Fruit fly (Drosophila melanogaster) whole organism, embryonic: ENCODE data around the gene ND-MNLL.

Source experiments
- CG10267 ChIP-seq: fragments of 200-800 bp; sonication (Bioruptor generic); optimal IDR thresholded peaks from 2 replicates; lab custom pipeline; 2018; ENCODE audit warnings: missing biosample characterization, mild to moderate bottlenecking, missing genetic modification characterization, moderate library complexity
- CG11695 ChIP-seq: fragments of 200-800 bp; sonication (Bioruptor generic); IDR thresholded peaks from 3 replicates; pipeline ENCODE4 v1.3.6; 2022; ENCODE audit warnings: missing biosample characterization, missing genetic modification characterization
- CG12659 ChIP-seq: fragments of 200-800 bp; sonication (Bioruptor generic); optimal IDR thresholded peaks from 3 replicates; lab custom pipeline; 2017; ENCODE audit warnings: mild to moderate bottlenecking, missing biosample characterization, missing genetic modification reagents, missing genetic modification characterization
- CG12744 ChIP-seq: fragments of 200-800 bp; sonication (Bioruptor generic); optimal IDR thresholded peaks from 2 replicates; lab custom pipeline; 2016; ENCODE audit warnings: missing biosample characterization, missing genetic modification characterization
- CG16813 ChIP-seq: fragments of 200-800 bp; sonication (Bioruptor generic); IDR thresholded peaks from 3 replicates; pipeline ENCODE4 v1.3.6; 2022; ENCODE audit warnings: missing biosample characterization, missing genetic modification characterization; ENCODE audit not compliant: partially characterized antibody
- CG17829 ChIP-seq: fragments of 200-800 bp; optimal IDR thresholded peaks from 2 replicates; lab custom pipeline; 2019; ENCODE audit warnings: missing biosample characterization, mild to moderate bottlenecking, missing genetic modification characterization, moderate library complexity
- CG18619 ChIP-seq: fragments of 200-800 bp; sonication (Bioruptor generic); optimal IDR thresholded peaks from 3 replicates; lab custom pipeline; 2017; ENCODE audit warnings: missing biosample characterization, mild to moderate bottlenecking, missing genetic modification characterization
- CG2678 ChIP-seq: fragments of 200-800 bp; sonication (Bioruptor generic); optimal IDR thresholded peaks from 3 replicates; lab custom pipeline; 2019; ENCODE audit warnings: missing biosample characterization, mild to moderate bottlenecking, missing genetic modification characterization, moderate library complexity
- CG31441 ChIP-seq: fragments of 200-800 bp; sonication (Bioruptor generic); IDR thresholded peaks from 2 replicates; pipeline ENCODE4 v1.3.6; 2022; ENCODE audit warnings: missing biosample characterization, missing genetic modification characterization
- CG33213 ChIP-seq: fragments of 200-800 bp; sonication (Bioruptor generic); optimal IDR thresholded peaks from 3 replicates; lab custom pipeline; 2016; ENCODE audit warnings: missing biosample characterization, missing genetic modification characterization
- CG33557 ChIP-seq: fragments of 200-800 bp; sonication (Bioruptor generic); optimal IDR thresholded peaks from 2 replicates; lab custom pipeline; 2019; ENCODE audit warnings: missing biosample characterization, mild to moderate bottlenecking, missing genetic modification characterization, moderate library complexity
- CG3407 ChIP-seq: fragments of 200-800 bp; sonication (Bioruptor generic); optimal IDR thresholded peaks from 2 replicates; lab custom pipeline; 2018; ENCODE audit warnings: missing biosample characterization, mild to moderate bottlenecking, missing genetic modification characterization
- CG42726 ChIP-seq: fragments of 200-800 bp; sonication (Bioruptor generic); IDR thresholded peaks from 2 replicates; pipeline ENCODE4 v1.3.6; 2022; ENCODE audit warnings: missing biosample characterization, missing genetic modification characterization; ENCODE audit not compliant: partially characterized antibody
- CG6272 ChIP-seq: fragments of 200-800 bp; sonication (Bioruptor generic); IDR thresholded peaks from 2 replicates; pipeline ENCODE4 v1.3.6; 2022; ENCODE audit warnings: missing biosample characterization, missing genetic modification characterization
- CG6689 ChIP-seq: fragments of 200-800 bp; sonication (Bioruptor generic); IDR thresholded peaks from 2 replicates; pipeline ENCODE4 v1.3.6; 2022; ENCODE audit warnings: missing biosample characterization, missing genetic modification characterization
- CG7556 ChIP-seq: fragments of 200-800 bp; sonication (Bioruptor generic); optimal IDR thresholded peaks from 2 replicates; lab custom pipeline; 2017; ENCODE audit warnings: missing biosample characterization, mild to moderate bottlenecking, missing genetic modification characterization
- CG9817 ChIP-seq: fragments of 200-800 bp; sonication (Bioruptor generic); optimal IDR thresholded peaks from 2 replicates; lab custom pipeline; 2018; ENCODE audit warnings: missing biosample characterization, mild to moderate bottlenecking, missing genetic modification characterization, moderate library complexity
- E2f1 ChIP-seq: fragments of 200-800 bp; sonication (Bioruptor generic); IDR thresholded peaks from 2 replicates; pipeline ENCODE4 v1.3.6; 2022; ENCODE audit warnings: missing biosample characterization, missing genetic modification characterization
- E2f2 ChIP-seq: fragments of 200-800 bp; sonication (Bioruptor generic); IDR thresholded peaks from 2 replicates; pipeline ENCODE4 v1.3.6; 2022; ENCODE audit warnings: missing biosample characterization, missing genetic modification characterization
- HmgD ChIP-seq: fragments of 200-800 bp; sonication (Bioruptor generic); optimal IDR thresholded peaks from 3 replicates; lab custom pipeline; 2016; ENCODE audit warnings: missing biosample characterization, missing genetic modification characterization
- Hr39 ChIP-seq: fragments of >200 bp; optimal IDR thresholded peaks from 2 replicates; lab custom pipeline; 2017
- Hr51 ChIP-seq, 2 experiments: fragments of 200-800 bp; sonication (Bioruptor generic); optimal IDR thresholded peaks; 2 replicates in 1 of 2; 3 replicates in 1 of 2; lab custom pipeline; 2016 to 2018; ENCODE audit warnings: missing biosample characterization in 2 of 2, missing genetic modification characterization in 2 of 2, mild to moderate bottlenecking in 1 of 2, moderate library complexity in 1 of 2
- Kr ChIP-seq: fragments of 200-800 bp; sonication (Bioruptor generic); optimal IDR thresholded peaks from 2 replicates; lab custom pipeline; 2017; ENCODE audit warnings: missing biosample characterization, mild to moderate bottlenecking, missing genetic modification characterization
- MESR4 ChIP-seq: fragments of 200-800 bp; sonication (Bioruptor generic); optimal IDR thresholded peaks from 2 replicates; lab custom pipeline; 2018; ENCODE audit warnings: missing biosample characterization, mild to moderate bottlenecking, missing genetic modification characterization, moderate library complexity
- Mrtf ChIP-seq: fragments of 200-800 bp; sonication (Bioruptor generic); IDR thresholded peaks from 3 replicates; pipeline ENCODE4 v1.3.6; 2022; ENCODE audit warnings: missing biosample characterization, missing genetic modification characterization
- Rfx ChIP-seq: fragments of 200-800 bp; sonication (Bioruptor generic); IDR thresholded peaks from 2 replicates; pipeline ENCODE4 v1.3.6; 2022; ENCODE audit warnings: missing biosample characterization, missing genetic modification characterization
- Six4 ChIP-seq: fragments of 200-800 bp; sonication (Bioruptor generic); optimal IDR thresholded peaks from 2 replicates; lab custom pipeline; 2016; ENCODE audit warnings: missing biosample characterization, missing genetic modification characterization
- Sox100B ChIP-seq: fragments of 200-800 bp; sonication (Bioruptor generic); optimal IDR thresholded peaks from 3 replicates; lab custom pipeline; 2018; ENCODE audit warnings: missing biosample characterization, mild to moderate bottlenecking, missing genetic modification characterization
- Sry-δ ChIP-seq: fragments of 200-800 bp; sonication (Bioruptor generic); optimal IDR thresholded peaks from 2 replicates; lab custom pipeline; 2016; ENCODE audit warnings: missing biosample characterization, missing genetic modification characterization
- Vsx1 ChIP-seq: fragments of 200-800 bp; sonication (Bioruptor generic); optimal IDR thresholded peaks from 2 replicates; lab custom pipeline; 2017; ENCODE audit warnings: missing biosample characterization, mild to moderate bottlenecking, missing genetic modification characterization, missing genetic modification reagents
- ase ChIP-seq: fragments of 200-800 bp; sonication (Bioruptor generic); IDR thresholded peaks from 3 replicates; pipeline ENCODE4 v1.3.6; 2022; ENCODE audit warnings: missing biosample characterization, missing genetic modification characterization
- cas ChIP-seq: fragments of 200-800 bp; sonication (Bioruptor generic); IDR thresholded peaks from 2 replicates; pipeline ENCODE4 v1.3.6; 2022; ENCODE audit warnings: missing biosample characterization, missing genetic modification characterization
- caup ChIP-seq: fragments of 200-800 bp; sonication (Bioruptor generic); optimal IDR thresholded peaks from 3 replicates; lab custom pipeline; 2017; ENCODE audit warnings: missing biosample characterization, mild to moderate bottlenecking, missing genetic modification characterization, moderate library complexity; ENCODE audit not compliant: severe bottlenecking
- dati ChIP-seq: fragments of 200-800 bp; sonication (Bioruptor generic); IDR thresholded peaks from 2 replicates; pipeline ENCODE4 v1.3.6; 2022; ENCODE audit warnings: missing biosample characterization, missing genetic modification characterization
- en ChIP-seq: fragments of 200-800 bp; sonication (Bioruptor generic); optimal IDR thresholded peaks from 2 replicates; lab custom pipeline; 2016; ENCODE audit warnings: missing biosample characterization, missing genetic modification characterization
- gem ChIP-seq: fragments of 200-800 bp; sonication (Bioruptor generic); optimal IDR thresholded peaks from 2 replicates; lab custom pipeline; 2019; ENCODE audit warnings: missing biosample characterization, mild to moderate bottlenecking, missing genetic modification characterization, moderate library complexity
- hbn ChIP-seq: fragments of 200-800 bp; sonication (Bioruptor generic); IDR thresholded peaks from 2 replicates; pipeline ENCODE4 v1.3.6; 2022; ENCODE audit warnings: missing biosample characterization, missing genetic modification characterization; ENCODE audit not compliant: partially characterized antibody
- mam ChIP-seq: fragments of 200-800 bp; sonication (Bioruptor generic); optimal IDR thresholded peaks from 3 replicates; lab custom pipeline; 2016; ENCODE audit warnings: missing biosample characterization, missing genetic modification characterization
- nerfin-2 ChIP-seq: fragments of 200-800 bp; sonication (Bioruptor generic); IDR thresholded peaks from 2 replicates; pipeline ENCODE4 v1.3.6; 2022; ENCODE audit warnings: missing biosample characterization, missing genetic modification characterization; ENCODE audit not compliant: partially characterized antibody
- prd ChIP-seq, 3 experiments: fragments of >200 bp in 2 of 3; fragments of 200-800 bp in 1 of 3; sonication (Bioruptor generic) in 1 of 3; optimal IDR thresholded peaks in 2 of 3; IDR thresholded peaks in 1 of 3; 2 replicates in 2 of 3; 3 replicates in 1 of 3; pipeline versions ENCODE4 v1.3.6 to Lab custom; 2017 to 2022; ENCODE audit warnings: missing biosample characterization in 1 of 3, missing genetic modification characterization in 1 of 3
- ro ChIP-seq: fragments of 200-800 bp; sonication (Bioruptor generic); IDR thresholded peaks from 2 replicates; pipeline ENCODE4 v1.3.6; 2022; ENCODE audit warnings: missing biosample characterization, missing genetic modification characterization
- row ChIP-seq: fragments of 200-800 bp; sonication (Bioruptor generic); IDR thresholded peaks from 3 replicates; pipeline ENCODE4 v1.3.6; 2022; ENCODE audit warnings: missing biosample characterization, missing genetic modification characterization
- sima ChIP-seq: fragments of 200-800 bp; sonication (Bioruptor generic); optimal IDR thresholded peaks from 2 replicates; lab custom pipeline; 2016; ENCODE audit warnings: missing biosample characterization, missing genetic modification characterization
- slbo ChIP-seq: fragments of 200-800 bp; sonication (Bioruptor generic); IDR thresholded peaks from 2 replicates; pipeline ENCODE4 v1.3.6; 2022; ENCODE audit warnings: missing biosample characterization, missing genetic modification characterization
- sna ChIP-seq: fragments of 200-800 bp; sonication (Bioruptor generic); IDR thresholded peaks from 2 replicates; pipeline ENCODE4 v1.3.6; 2022; ENCODE audit warnings: missing biosample characterization, missing genetic modification characterization; ENCODE audit not compliant: partially characterized antibody
- ssp ChIP-seq: fragments of 200-800 bp; sonication (Bioruptor generic); IDR thresholded peaks from 2 replicates; pipeline ENCODE4 v1.3.6; 2022; ENCODE audit warnings: missing biosample characterization, missing genetic modification characterization
- tin ChIP-seq: fragments of 200-800 bp; sonication (Bioruptor generic); optimal IDR thresholded peaks from 3 replicates; lab custom pipeline; 2016; ENCODE audit warnings: missing biosample characterization, missing genetic modification characterization
- toy ChIP-seq: fragments of 200-800 bp; sonication (Bioruptor generic); IDR thresholded peaks from 2 replicates; pipeline ENCODE4 v1.3.6; 2022; ENCODE audit warnings: missing biosample characterization, missing genetic modification characterization
- usp ChIP-seq: fragments of >200 bp; optimal IDR thresholded peaks from 2 replicates; lab custom pipeline; 2017; ENCODE audit warnings: missing biosample characterization, missing genetic modification characterization

ND-MNLL gene

DNA sequence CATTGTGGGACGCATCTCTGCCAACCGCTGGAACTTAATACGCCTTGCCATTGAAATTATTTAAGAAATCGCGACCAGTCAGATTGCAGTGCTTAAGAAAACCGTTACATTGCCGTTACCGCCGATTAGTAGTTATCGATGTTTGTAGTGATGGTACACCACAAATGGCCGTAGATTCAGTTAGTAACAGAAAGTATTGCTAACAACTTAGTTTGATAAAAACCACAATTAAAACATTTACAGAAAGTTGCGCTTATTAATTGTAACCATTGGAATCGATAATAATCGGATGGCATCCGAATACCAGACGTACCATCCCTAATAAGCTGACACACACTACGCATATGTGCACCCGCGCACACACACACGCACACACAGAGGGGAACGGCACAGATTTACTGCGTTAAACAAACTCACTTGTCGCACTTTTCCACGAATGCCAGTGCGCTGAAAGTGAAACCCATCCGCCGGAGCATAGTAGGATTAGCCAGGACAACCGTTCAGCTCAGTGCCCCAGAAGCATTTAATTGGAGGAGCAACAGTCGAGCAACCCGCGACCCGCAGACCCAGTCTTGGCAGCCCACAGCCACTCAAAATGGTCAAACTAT lies 26.6 kb upstream of the ND-MNLL start, which contains the start of the genes hdm and Ykt6 (continued):
- TF ChIP-seq hbn (GFP tag; lab: Robert Waterston, UW), result peak; percentile 96
- TF ChIP-seq CG31441 (GFP tag; lab: Robert Waterston, UW), result no peak; the same call in 1 of the 2 replicates
- peak; percentile 68 for TF ChIP-seq Six4 (GFP tag; lab: Kevin White, UChicago)
- TF ChIP-seq Vsx1 (GFP tag; lab: Kevin White, UChicago), result no peak
- peak; percentile 65; the same call in 2 of the 3 replicates for TF ChIP-seq Mrtf (GFP tag; lab: Robert Waterston, UW)
- TF ChIP-seq E2f1 (GFP tag; lab: Robert Waterston, UW), result peak; percentile 80; the same call in 1 of the 2 replicates
- TF ChIP-seq CG6272 (GFP tag; lab: Robert Waterston, UW), result peak; percentile 85
- TF ChIP-seq Sox100B (GFP tag; lab: Kevin White, UChicago), result no peak
- no peak for TF ChIP-seq Kr (GFP tag; lab: Kevin White, UChicago)
- TF ChIP-seq slbo (GFP tag; lab: Robert Waterston, UW), result peak; percentile 87
- peak; percentile 86 for TF ChIP-seq CG42726 (GFP tag; lab: Robert Waterston, UW)
- TF ChIP-seq toy, result no peak
- peak; percentile 72 for TF ChIP-seq CG33213 (GFP tag; lab: Kevin White, UChicago)
- TF ChIP-seq prd (optimal IDR thresholded peaks at IDR 0.05; lab: Kevin White, UChicago), result no peak
- TF ChIP-seq prd (GFP tag; IDR thresholded peaks at IDR 0.05; lab: Robert Waterston, UW), result peak; percentile 92
- peak; percentile 83 for TF ChIP-seq gem (tag; lab: Kevin White, UChicago)
- TF ChIP-seq ssp, result peak; percentile 64
- TF ChIP-seq Rfx (GFP tag; lab: Robert Waterston, UW), result peak; percentile 88
- no peak for TF ChIP-seq dati (GFP tag; lab: Robert Waterston, UW)
- TF ChIP-seq CG18619 (GFP tag; lab: Kevin White, UChicago), result peak; percentile 51
- TF ChIP-seq Sry-δ, result peak; percentile 98
- peak; percentile 24 for TF ChIP-seq sima
- TF ChIP-seq CG9817, result peak; percentile 72
- peak; percentile 97 for TF ChIP-seq sna (GFP tag; lab: Robert Waterston, UW)
- TF ChIP-seq nerfin-2 (GFP tag; lab: Robert Waterston, UW), result peak; percentile 94
- TF ChIP-seq CG6689, result peak; percentile 77
- no peak for TF ChIP-seq usp
- peak in 1 of 2 experiments; percentile 72 for TF ChIP-seq Hr51 (GFP tag; optimal IDR thresholded peaks at IDR 0.05; lab: Kevin White, UChicago)
- no peak for TF ChIP-seq CG2678 (tag; lab: Kevin White, UChicago)
- 0 out of 2 replicates have a peak, but pooled peaks have one; percentile 44 for TF ChIP-seq ro (GFP tag; lab: Robert Waterston, UW)
- peak; percentile 76 for TF ChIP-seq CG10267 (tag; lab: Kevin White, UChicago)
- TF ChIP-seq tin, result peak; percentile 83
- TF ChIP-seq CG16813, result peak; percentile 95
- peak; percentile 84 for TF ChIP-seq mam (GFP tag; lab: Kevin White, UChicago)
- peak; percentile 52 for TF ChIP-seq CG7556 (GFP tag; lab: Kevin White, UChicago)
- TF ChIP-seq CG11695 (GFP tag; lab: Robert Waterston, UW), result peak; percentile 81
- peak; percentile 85 for TF ChIP-seq row
- TF ChIP-seq en (GFP tag; lab: Kevin White, UChicago), result peak; percentile 58
- TF ChIP-seq CG12659 (GFP tag; lab: Kevin White, UChicago), result peak; percentile 81
- no peak for TF ChIP-seq Hr39
- peak; percentile 45; the same call in 1 of the 2 replicates for TF ChIP-seq cas (GFP tag; lab: Robert Waterston, UW)
- TF ChIP-seq CG17829 (tag; lab: Kevin White, UChicago), result peak; percentile 78
- no peak for TF ChIP-seq CG3407 (GFP tag; lab: Kevin White, UChicago)
- peak; percentile 85 for TF ChIP-seq E2f2 (GFP tag; lab: Robert Waterston, UW)
- TF ChIP-seq CG33557 (GFP tag; lab: Kevin White, UChicago), result peak; percentile 66
- peak; percentile 70 for TF ChIP-seq HmgD (GFP tag; lab: Kevin White, UChicago)
- peak; percentile 59; the same call in 1 of the 3 replicates for TF ChIP-seq ase
- TF ChIP-seq CG12744 (GFP tag; lab: Kevin White, UChicago), result peak; percentile 58
- peak; percentile 94 for TF ChIP-seq MESR4
- TF ChIP-seq caup (GFP tag; lab: Kevin White, UChicago), result peak; percentile 73
